Fruit fly (Drosophila melanogaster): ENCODE data around the gene pygo.

Gene pygo

dm6 chr3R:31580586-31580994 is at the start of gene pygo, which contains the start of gene rod:
Gene pygo, minus strand, starts transcription at chr3R:31580699.
Gene rod, plus strand, starts transcription at chr3R:31580951.
- peak; percentile 1 for TF ChIP-seq CG17801 (GFP tag; optimal IDR thresholded peaks at IDR 0.05; ENCODE audit: partially characterized antibody)

- TF ChIP-seq CG17801 (GFP tag; optimal IDR thresholded peaks at IDR 0.05; ENCODE audit: partially characterized antibody), result no peak
Observed at dm6 chr3R:31627186-31627585, 46.7 kb upstream of the pygo start.

dm6 chr3R:31626237-31626636 is 45.7 kb upstream of the pygo start:
- no peak for TF ChIP-seq CG17801 (GFP tag; optimal IDR thresholded peaks at IDR 0.05; ENCODE audit: partially characterized antibody)

- no peak for TF ChIP-seq CG17801 (GFP tag; optimal IDR thresholded peaks at IDR 0.05; ENCODE audit: partially characterized antibody)
Observed at dm6 chr3R:31622648-31623047, 42.1 kb upstream of the pygo start.

dm6 chr3R:31621814-31622213 is 41.3 kb upstream of the pygo start, which contains the start of gene kek6:
Gene kek6, plus strand, starts transcription at chr3R:31622136.
- no peak for TF ChIP-seq CG17801 (GFP tag; optimal IDR thresholded peaks at IDR 0.05; ENCODE audit: partially characterized antibody)

dm6 chr3R:31617801-31618200 is 37.3 kb upstream of the pygo start, which contains the start of gene pasha:
Gene pasha, plus strand, starts transcription at chr3R:31617977.
- no peak for TF ChIP-seq CG17801 (GFP tag; optimal IDR thresholded peaks at IDR 0.05; ENCODE audit: partially characterized antibody)

- peak; percentile 98 for TF ChIP-seq CG17801 (GFP tag; optimal IDR thresholded peaks at IDR 0.05; ENCODE audit: partially characterized antibody)
Observed at dm6 chr3R:31616001-31616400, 35.5 kb upstream of the pygo start, which contains the start of the genes Mnat9 and CG1792. Gene Mnat9, minus strand, starts transcription at chr3R:31616160. Gene CG1792, plus strand, starts transcription at chr3R:31616303.

- TF ChIP-seq CG17801 (GFP tag; optimal IDR thresholded peaks at IDR 0.05; ENCODE audit: partially characterized antibody), result no peak
Observed at dm6 chr3R:31612564-31612963, 32.1 kb upstream of the pygo start, which contains the start of gene CycG. Gene CycG, minus strand, starts transcription at chr3R:31612664.

dm6 chr3R:31610639-31611594 is 30.4 kb upstream of the pygo start, which contains the start of gene Med:
Gene Med, plus strand, starts transcription at chr3R:31611046.
- TF ChIP-seq CG17801 (GFP tag; optimal IDR thresholded peaks at IDR 0.05; ENCODE audit: partially characterized antibody), result peak; percentile 17

- peak; percentile 75 for TF ChIP-seq CG17801 (GFP tag; optimal IDR thresholded peaks at IDR 0.05; ENCODE audit: partially characterized antibody)
Observed at dm6 chr3R:31609413-31610054, 29.0 kb upstream of the pygo start.

- no peak for TF ChIP-seq CG17801 (GFP tag; optimal IDR thresholded peaks at IDR 0.05; ENCODE audit: partially characterized antibody)
Observed at dm6 chr3R:31608438-31609188, 28.1 kb upstream of the pygo start.

- no peak for TF ChIP-seq CG17801 (GFP tag; optimal IDR thresholded peaks at IDR 0.05; ENCODE audit: partially characterized antibody)
Observed at dm6 chr3R:31608030-31608429, 27.5 kb upstream of the pygo start.

- TF ChIP-seq CG17801 (GFP tag; optimal IDR thresholded peaks at IDR 0.05; ENCODE audit: partially characterized antibody), result no peak
Observed at dm6 chr3R:31607287-31607849, 26.9 kb upstream of the pygo start.

Data from ovary, adult (tissue).